Worm (Caenorhabditis elegans) whole organism, midembryonic: ENCODE data around the gene hrpu-1.

Source experiments
- T22C8.4 ChIP-seq: fragments of 200-800 bp; sonication (Bioruptor generic); IDR thresholded peaks from 2 replicates; pipeline ENCODE4 v1.3.6; 2022; ENCODE audit warnings: missing genetic modification characterization, missing compliant biosample characterization
- cog-1 ChIP-seq: sonication (generic microtip); optimal IDR thresholded peaks from 2 replicates; lab custom pipeline; 2016; ENCODE audit warnings: missing genetic modification characterization, missing compliant biosample characterization
- flt-1 ChIP-seq: fragments of 200-800 bp; sonication (Bioruptor generic); IDR thresholded peaks from 2 replicates; pipeline ENCODE4 v1.3.6; 2022; ENCODE audit warnings: missing genetic modification characterization, missing compliant biosample characterization
- klf-2 ChIP-seq: fragments of 200-800 bp; sonication (Bioruptor generic); conservative IDR thresholded peaks from 2 replicates; pipeline ENCODE4 v1.3.6; 2022; ENCODE audit warnings: missing genetic modification reagents, missing genetic modification characterization, missing compliant biosample characterization
- med-1 ChIP-seq: sonication (generic microtip); optimal IDR thresholded peaks from 2 replicates; lab custom pipeline; 2017; ENCODE audit warnings: missing genetic modification characterization, mild to moderate bottlenecking, missing compliant biosample characterization, antibody characterized with exemption, missing genetic modification reagents; ENCODE audit not compliant: insufficient read depth
- ref-1 ChIP-seq: fragments of 200-800 bp; sonication (Bioruptor generic); conservative IDR thresholded peaks from 2 replicates; pipeline ENCODE4 v1.3.6; 2022; ENCODE audit warnings: missing genetic modification reagents, missing genetic modification characterization, missing compliant biosample characterization
- tab-1 ChIP-seq: fragments of 200-800 bp; sonication (Bioruptor generic); IDR thresholded peaks from 2 replicates; pipeline ENCODE4 v1.3.6; 2022; ENCODE audit warnings: missing genetic modification characterization, missing compliant biosample characterization
- ztf-23 ChIP-seq: fragments of 200-800 bp; sonication (Bioruptor generic); IDR thresholded peaks from 2 replicates; pipeline ENCODE4 v1.3.6; 2022; ENCODE audit warnings: missing genetic modification reagents, missing genetic modification characterization, missing compliant biosample characterization
- ztf-29 ChIP-seq: fragments of 200-800 bp; sonication (Bioruptor generic); IDR thresholded peaks from 2 replicates; pipeline ENCODE4 v1.3.6; 2022; ENCODE audit warnings: missing genetic modification reagents, missing genetic modification characterization, missing compliant biosample characterization

Gene hrpu-1

ce11 chrIV:15068818-15069217 is 29.4 kb downstream of the hrpu-1 start, which contains the start of gene srt-48:
Gene srt-48, minus strand, starts transcription at chrIV:15068918.
- no peak for TF ChIP-seq tab-1
- TF ChIP-seq ztf-29 (GFP tag; lab: Robert Waterston, UW): no peak
- TF ChIP-seq med-1 (GFP tag; lab: Kevin White, UChicago): no peak
- TF ChIP-seq ref-1: no peak
- TF ChIP-seq T22C8.4 (GFP tag; lab: Robert Waterston, UW): no peak
- no peak for TF ChIP-seq cog-1
- no peak for TF ChIP-seq ztf-23 (GFP tag; lab: Robert Waterston, UW)
- no peak for TF ChIP-seq flt-1 (GFP tag; lab: Robert Waterston, UW)
- no peak for TF ChIP-seq klf-2 (GFP tag; lab: Robert Waterston, UW)

ce11 chrIV:15074392-15074791 is 35.0 kb downstream of the hrpu-1 start, which contains the start of gene srt-50:
Gene srt-50, plus strand, starts transcription at chrIV:15074692.
- TF ChIP-seq flt-1 (GFP tag; lab: Robert Waterston, UW) (no peak), ref-1 (no peak)

ce11 chrIV:15098294-15098693 is 58.9 kb downstream of the hrpu-1 start, which contains the start of gene srt-49:
Gene srt-49, minus strand, starts transcription at chrIV:15098394.
- TF ChIP-seq cog-1 (no peak), klf-2 (GFP tag; lab: Robert Waterston, UW) (no peak), flt-1 (GFP tag; lab: Robert Waterston, UW) (no peak), ref-1 (no peak), ztf-23 (GFP tag; lab: Robert Waterston, UW) (no peak), T22C8.4 (GFP tag; lab: Robert Waterston, UW) (no peak), med-1 (GFP tag; lab: Kevin White, UChicago) (no peak), ztf-29 (GFP tag; lab: Robert Waterston, UW) (no peak), tab-1 (no peak)
